Fruit fly (Drosophila melanogaster): ENCODE data around the gene CG9427.

DNA sequence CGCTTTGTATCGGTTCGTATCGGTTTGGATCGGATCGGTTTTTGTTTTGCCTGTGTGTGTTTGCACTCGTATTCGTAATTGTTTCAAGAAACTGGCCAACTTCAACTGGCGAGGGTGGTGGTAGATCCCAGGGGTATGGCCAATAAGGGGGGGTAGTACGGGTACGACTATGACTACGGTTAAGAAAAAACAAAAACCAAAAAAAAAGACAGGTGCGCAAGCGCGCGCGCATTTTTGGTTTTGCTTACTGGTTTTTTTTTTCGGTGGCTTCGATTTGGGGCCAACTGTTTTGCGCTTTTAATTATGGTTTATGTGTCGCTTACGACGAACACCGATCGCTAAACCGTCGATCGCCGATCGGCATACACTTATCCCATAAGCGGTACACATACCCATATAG is 31.9 kb downstream of the CG9427 start:
- TF ChIP-seq ara (GFP tag; IDR thresholded peaks at IDR 0.05) = no peak
- TF ChIP-seq Optix (GFP tag; IDR thresholded peaks at IDR 0.05) = no peak

Data from whole organism, embryonic.